Fruit fly (Drosophila melanogaster): Measurements from ENCODE around the gene GILT3.

- TF ChIP-seq CG32121 (GFP tag; IDR thresholded peaks at IDR 0.05) = 0 out of 2 replicates have a peak, but pooled peaks have one; percentile 12
- TF ChIP-seq CG15710 (tag; optimal IDR thresholded peaks at IDR 0.05) = no peak
- TF ChIP-seq CG9948 (tag; optimal IDR thresholded peaks at IDR 0.05) = no peak
- TF ChIP-seq CG13204 (GFP tag; optimal IDR thresholded peaks at IDR 0.05) = no peak
- no peak for TF ChIP-seq CG10348 (GFP tag; IDR thresholded peaks at IDR 0.05)
- no peak for TF ChIP-seq Snoo (tag; optimal IDR thresholded peaks at IDR 0.05)
- no peak for TF ChIP-seq CG12605 (GFP tag; IDR thresholded peaks at IDR 0.05)
These were observed 39.9 kb upstream of the GILT3 start for dm6 chr3R:23637277-23637676.
